Fruit fly (Drosophila melanogaster) whole organism, embryonic: Measurements from ENCODE around the gene brv3.

Experiments
- Adf1 ChIP-seq: fragments of 200-800 bp; sonication (Bioruptor generic); IDR thresholded peaks from 2 replicates; pipeline ENCODE4 v1.3.6; 2022; ENCODE audit warnings: missing biosample characterization, missing genetic modification characterization
- Bgb ChIP-seq: fragments of 200-800 bp; sonication (Bioruptor generic); IDR thresholded peaks from 2 replicates; pipeline ENCODE4 v1.3.6; 2022; ENCODE audit warnings: missing biosample characterization, missing genetic modification characterization; ENCODE audit not compliant: partially characterized antibody
- Bteb2 ChIP-seq: fragments of 200-800 bp; sonication (Bioruptor generic); optimal IDR thresholded peaks from 2 replicates; lab custom pipeline; 2016; ENCODE audit warnings: missing biosample characterization, missing genetic modification characterization
- CG10147 ChIP-seq: fragments of 200-800 bp; sonication (Bioruptor generic); optimal IDR thresholded peaks from 2 replicates; lab custom pipeline; 2019; ENCODE audit warnings: missing biosample characterization, mild to moderate bottlenecking, missing genetic modification characterization, moderate library complexity
- CG11398 ChIP-seq: fragments of 200-800 bp; sonication (Bioruptor generic); optimal IDR thresholded peaks from 2 replicates; lab custom pipeline; 2016; ENCODE audit warnings: missing biosample characterization, missing genetic modification characterization
- CG11695 ChIP-seq: fragments of 200-800 bp; sonication (Bioruptor generic); IDR thresholded peaks from 3 replicates; pipeline ENCODE4 v1.3.6; 2022; ENCODE audit warnings: missing biosample characterization, missing genetic modification characterization
- CG13624 ChIP-seq: fragments of 200-800 bp; sonication (Bioruptor generic); optimal IDR thresholded peaks from 2 replicates; lab custom pipeline; 2016; ENCODE audit warnings: missing biosample characterization, missing genetic modification characterization
- CG15514 ChIP-seq: fragments of 200-800 bp; sonication (Bioruptor generic); optimal IDR thresholded peaks from 3 replicates; lab custom pipeline; 2017; ENCODE audit warnings: missing biosample characterization, missing genetic modification characterization, mild to moderate bottlenecking, moderate library complexity, missing genetic modification reagents
- CG1647 ChIP-seq: fragments of 200-800 bp; sonication (Bioruptor generic); optimal IDR thresholded peaks from 3 replicates; lab custom pipeline; 2016; ENCODE audit warnings: missing biosample characterization, missing genetic modification characterization
- CG17802 ChIP-seq: fragments of 200-800 bp; sonication (Bioruptor generic); optimal IDR thresholded peaks from 2 replicates; lab custom pipeline; 2018; ENCODE audit warnings: missing biosample characterization, mild to moderate bottlenecking, missing genetic modification characterization, moderate library complexity
- CG1792 ChIP-seq: fragments of 200-800 bp; sonication (Bioruptor generic); optimal IDR thresholded peaks from 2 replicates; lab custom pipeline; 2016; ENCODE audit warnings: missing biosample characterization, missing genetic modification characterization
- CG18262 ChIP-seq: fragments of 200-800 bp; optimal IDR thresholded peaks from 3 replicates; lab custom pipeline; 2019; ENCODE audit warnings: missing biosample characterization, mild to moderate bottlenecking, missing genetic modification characterization, moderate library complexity
- CG31441 ChIP-seq: fragments of 200-800 bp; sonication (Bioruptor generic); IDR thresholded peaks from 2 replicates; pipeline ENCODE4 v1.3.6; 2022; ENCODE audit warnings: missing biosample characterization, missing genetic modification characterization
- CG3995 ChIP-seq: fragments of 200-800 bp; sonication (Bioruptor generic); optimal IDR thresholded peaks from 3 replicates; lab custom pipeline; 2016; ENCODE audit warnings: missing biosample characterization, missing genetic modification characterization
- CG4404 ChIP-seq: fragments of 200-800 bp; sonication (Bioruptor generic); IDR thresholded peaks from 2 replicates; pipeline ENCODE4 v1.3.6; 2022; ENCODE audit warnings: missing biosample characterization, missing genetic modification characterization
- CG4707 ChIP-seq: fragments of 200-800 bp; sonication (Bioruptor generic); optimal IDR thresholded peaks from 2 replicates; lab custom pipeline; 2018; ENCODE audit warnings: missing biosample characterization, mild to moderate bottlenecking, missing genetic modification characterization, moderate library complexity
- CG9609 ChIP-seq: fragments of 200-800 bp; sonication (Bioruptor generic); optimal IDR thresholded peaks from 3 replicates; lab custom pipeline; 2016; ENCODE audit warnings: missing biosample characterization, missing genetic modification characterization
- CG9797 ChIP-seq: fragments of 200-800 bp; sonication (Bioruptor generic); optimal IDR thresholded peaks from 3 replicates; lab custom pipeline; 2018; ENCODE audit warnings: missing biosample characterization, mild to moderate bottlenecking, missing genetic modification characterization
- Deaf1 ChIP-seq: fragments of 200-800 bp; optimal IDR thresholded peaks from 3 replicates; lab custom pipeline; 2019; ENCODE audit warnings: missing biosample characterization, mild to moderate bottlenecking, missing genetic modification characterization, moderate library complexity
- Dek ChIP-seq: fragments of 200-800 bp; sonication (Bioruptor generic); optimal IDR thresholded peaks from 3 replicates; lab custom pipeline; 2019; ENCODE audit warnings: missing biosample characterization, mild to moderate bottlenecking, missing genetic modification characterization, moderate library complexity
- Dref ChIP-seq: fragments of 200-800 bp; sonication (Bioruptor generic); IDR thresholded peaks from 2 replicates; pipeline ENCODE4 v1.3.6; 2022; ENCODE audit warnings: missing biosample characterization, missing genetic modification characterization
- Eip74EF ChIP-seq, 2 experiments: fragments of 200-800 bp in 1 of 2; fragments of >200 bp in 1 of 2; sonication (Bioruptor generic) in 1 of 2; optimal IDR thresholded peaks; 2 replicates each; lab custom pipeline; 2017 to 2019; ENCODE audit warnings: missing biosample characterization in 2 of 2, missing genetic modification characterization in 2 of 2, mild to moderate bottlenecking in 1 of 2, moderate library complexity in 1 of 2
- HHEX ChIP-seq: fragments of 200-800 bp; sonication (Bioruptor generic); optimal IDR thresholded peaks from 3 replicates; lab custom pipeline; 2017; ENCODE audit warnings: missing biosample characterization, mild to moderate bottlenecking, missing genetic modification characterization, missing genetic modification reagents
- Med ChIP-seq: fragments of 200-800 bp; sonication (Bioruptor generic); peaks from one replicate; lab custom pipeline; 2016; ENCODE audit warnings: missing biosample characterization, missing genetic modification characterization, mild to moderate bottlenecking, inconsistent platforms, moderate library complexity
- Mes4 ChIP-seq: fragments of 200-800 bp; sonication (Bioruptor generic); optimal IDR thresholded peaks from 2 replicates; lab custom pipeline; 2016; ENCODE audit warnings: missing biosample characterization, missing genetic modification characterization
- NFAT ChIP-seq: fragments of 200-800 bp; sonication (Bioruptor generic); IDR thresholded peaks from 2 replicates; pipeline ENCODE4 v1.3.6; 2022; ENCODE audit warnings: missing biosample characterization, missing genetic modification characterization
- Optix ChIP-seq: fragments of 200-800 bp; sonication (Bioruptor generic); IDR thresholded peaks from 3 replicates; pipeline ENCODE4 v1.3.6; 2022; ENCODE audit warnings: missing biosample characterization, missing genetic modification characterization
- Pdp1 ChIP-seq, 2 experiments: fragments of 200-800 bp; sonication (Bioruptor generic); optimal IDR thresholded peaks; 3 replicates each; lab custom pipeline; 2016; ENCODE audit warnings: missing biosample characterization in 2 of 2, missing genetic modification characterization in 2 of 2, mild to moderate bottlenecking in 1 of 2, moderate library complexity in 1 of 2
- Scr ChIP-seq: fragments of 200-800 bp; sonication (Bioruptor generic); IDR thresholded peaks from 2 replicates; pipeline ENCODE4 v1.3.6; 2022; ENCODE audit warnings: missing biosample characterization, missing genetic modification characterization; ENCODE audit not compliant: partially characterized antibody
- Six4 ChIP-seq: fragments of 200-800 bp; sonication (Bioruptor generic); optimal IDR thresholded peaks from 2 replicates; lab custom pipeline; 2016; ENCODE audit warnings: missing biosample characterization, missing genetic modification characterization
- Usf ChIP-seq: fragments of 200-800 bp; sonication (Bioruptor generic); optimal IDR thresholded peaks from 2 replicates; lab custom pipeline; 2017; ENCODE audit warnings: missing genotype, missing biosample characterization, missing genetic modification characterization
- amos ChIP-seq: fragments of 200-800 bp; sonication (Bioruptor generic); IDR thresholded peaks from 2 replicates; pipeline ENCODE4 v1.3.6; 2022; ENCODE audit warnings: missing biosample characterization, missing genetic modification characterization; ENCODE audit not compliant: partially characterized antibody
- bab2 ChIP-seq: fragments of 200-800 bp; sonication (Bioruptor generic); optimal IDR thresholded peaks from 2 replicates; lab custom pipeline; 2016; ENCODE audit warnings: missing biosample characterization, missing genetic modification characterization
- cato ChIP-seq: fragments of 200-800 bp; sonication (Bioruptor generic); optimal IDR thresholded peaks from 2 replicates; lab custom pipeline; 2016; ENCODE audit warnings: missing biosample characterization, missing genetic modification characterization, borderline replicate concordance
- cg ChIP-seq: fragments of 200-800 bp; sonication (Bioruptor generic); optimal IDR thresholded peaks from 3 replicates; lab custom pipeline; 2019; ENCODE audit warnings: missing biosample characterization, mild to moderate bottlenecking, missing genetic modification characterization, moderate library complexity
- chif ChIP-seq, 2 experiments: fragments of 200-800 bp; sonication (Bioruptor generic); optimal IDR thresholded peaks; 3 replicates each; lab custom pipeline; 2016; ENCODE audit warnings: missing biosample characterization in 2 of 2, missing genetic modification characterization in 2 of 2
- disco-r ChIP-seq: fragments of 200-800 bp; sonication (Bioruptor generic); optimal IDR thresholded peaks from 2 replicates; lab custom pipeline; 2016; ENCODE audit warnings: missing biosample characterization, missing genetic modification characterization
- dmrt11E ChIP-seq: fragments of 200-800 bp; sonication (Bioruptor generic); optimal IDR thresholded peaks from 3 replicates; lab custom pipeline; 2018; ENCODE audit warnings: missing biosample characterization, mild to moderate bottlenecking, missing genetic modification characterization, moderate library complexity
- eve ChIP-seq, 2 experiments: fragments of >200 bp; optimal IDR thresholded peaks; 2 replicates each; lab custom pipeline; 2017; ENCODE audit warnings: missing biosample characterization in 2 of 2, missing genetic modification characterization in 2 of 2
- gcm2 ChIP-seq: fragments of 200-800 bp; sonication (Bioruptor generic); optimal IDR thresholded peaks from 2 replicates; lab custom pipeline; 2016; ENCODE audit warnings: missing biosample characterization, missing genetic modification characterization
- gem ChIP-seq: fragments of 200-800 bp; sonication (Bioruptor generic); optimal IDR thresholded peaks from 2 replicates; lab custom pipeline; 2019; ENCODE audit warnings: missing biosample characterization, mild to moderate bottlenecking, missing genetic modification characterization, moderate library complexity
- hbn ChIP-seq: fragments of 200-800 bp; sonication (Bioruptor generic); IDR thresholded peaks from 2 replicates; pipeline ENCODE4 v1.3.6; 2022; ENCODE audit warnings: missing biosample characterization, missing genetic modification characterization; ENCODE audit not compliant: partially characterized antibody
- lilli ChIP-seq: fragments of 200-800 bp; sonication (Bioruptor generic); optimal IDR thresholded peaks from 3 replicates; lab custom pipeline; 2016; ENCODE audit warnings: missing biosample characterization, missing genetic modification characterization
- nau ChIP-seq: fragments of 200-800 bp; sonication (Bioruptor generic); optimal IDR thresholded peaks from 3 replicates; lab custom pipeline; 2017; ENCODE audit warnings: missing biosample characterization, mild to moderate bottlenecking, missing genetic modification characterization, missing genetic modification reagents
- salm ChIP-seq: fragments of 200-800 bp; sonication (Bioruptor generic); optimal IDR thresholded peaks from 2 replicates; lab custom pipeline; 2018; ENCODE audit warnings: missing biosample characterization, mild to moderate bottlenecking, missing genetic modification characterization
- sc ChIP-seq, 3 experiments: fragments of >200 bp in 2 of 3; fragments of 200-800 bp in 1 of 3; sonication (Bioruptor generic) in 1 of 3; optimal IDR thresholded peaks; 2 replicates in 2 of 3; 3 replicates in 1 of 3; lab custom pipeline; 2017; ENCODE audit warnings: mild to moderate bottlenecking in 1 of 3, missing biosample characterization in 1 of 3, missing genetic modification characterization in 1 of 3, missing genetic modification reagents in 1 of 3
- sqz ChIP-seq: fragments of 200-800 bp; sonication (Bioruptor generic); optimal IDR thresholded peaks from 3 replicates; lab custom pipeline; 2018; ENCODE audit warnings: missing biosample characterization, mild to moderate bottlenecking, missing genetic modification characterization
- sug ChIP-seq: fragments of 200-800 bp; optimal IDR thresholded peaks from 2 replicates; lab custom pipeline; 2019; ENCODE audit warnings: missing biosample characterization, mild to moderate bottlenecking, missing genetic modification characterization, moderate library complexity
- z ChIP-seq: fragments of 200-800 bp; sonication (Bioruptor generic); IDR thresholded peaks from 3 replicates; pipeline ENCODE4 v1.3.6; 2022; ENCODE audit warnings: missing biosample characterization, missing genetic modification characterization

brv3 gene

dm6 chrX:2593753-2594096 is 30.6 kb downstream of the brv3 start (continued):
- no peak for TF ChIP-seq cg (GFP tag; lab: Kevin White, UChicago)
- peak; percentile 92 for TF ChIP-seq CG9609 (GFP tag; lab: Kevin White, UChicago)
- peak; percentile 73 for TF ChIP-seq CG10147 (GFP tag; lab: Kevin White, UChicago)
- TF ChIP-seq CG31441 (GFP tag; lab: Robert Waterston, UW) = peak; percentile 84; the same call in 1 of the 2 replicates
- TF ChIP-seq CG11695 (GFP tag; lab: Robert Waterston, UW) = peak; percentile 94
- peak; percentile 75 for TF ChIP-seq CG3995
- peak; percentile 40 for TF ChIP-seq Dref (GFP tag; lab: Robert Waterston, UW)
- peak; percentile 64 for TF ChIP-seq disco-r (GFP tag; lab: Kevin White, UChicago)
- peak in 1 of 2 experiments; percentile 79 for TF ChIP-seq Eip74EF (GFP tag; optimal IDR thresholded peaks at IDR 0.05; lab: Kevin White, UChicago)
- peak; percentile 18 for TF ChIP-seq CG9797 (GFP tag; lab: Kevin White, UChicago)
- peak; percentile 90 for TF ChIP-seq CG15514 (GFP tag; lab: Kevin White, UChicago)
- peak; percentile 53 for TF ChIP-seq CG17802 (tag; lab: Kevin White, UChicago)
- peak; percentile 65 for TF ChIP-seq salm (tag; lab: Kevin White, UChicago)
- TF ChIP-seq Scr (GFP tag; lab: Robert Waterston, UW) = no peak
- peak; percentile 85 for TF ChIP-seq Adf1
- no peak for TF ChIP-seq hbn (GFP tag; lab: Robert Waterston, UW)
- peak; percentile 64 for TF ChIP-seq CG4707 (GFP tag; lab: Kevin White, UChicago)
- peak; percentile 75 for TF ChIP-seq CG18262 (tag; lab: Kevin White, UChicago)
- peak; percentile 82 for TF ChIP-seq Usf (GFP tag; lab: Kevin White, UChicago)
- TF ChIP-seq eve (GFP tag; optimal IDR thresholded peaks at IDR 0.05; lab: Kevin White, UChicago) = no peak
- peak; percentile 96 for TF ChIP-seq NFAT
- peak; percentile 64 for TF ChIP-seq Mes4
- TF ChIP-seq z (GFP tag; lab: Robert Waterston, UW) = peak; percentile 52; the same call in 1 of the 3 replicates
- TF ChIP-seq sqz (GFP tag; lab: Kevin White, UChicago) = peak; percentile 67
- peak; percentile 80 for TF ChIP-seq CG11398 (GFP tag; lab: Kevin White, UChicago)
- peak; percentile 51 for TF ChIP-seq dmrt11E (tag; lab: Kevin White, UChicago)
- peak; percentile 86 for TF ChIP-seq CG1647 (GFP tag; lab: Kevin White, UChicago)
- TF ChIP-seq gcm2 (GFP tag; lab: Kevin White, UChicago) = peak; percentile 69
- peak; percentile 75 for TF ChIP-seq cato
- peak; percentile 89 for TF ChIP-seq CG1792 (GFP tag; lab: Kevin White, UChicago)
- peak; percentile 87 for TF ChIP-seq gem (tag; lab: Kevin White, UChicago)
- peak; percentile 99 for TF ChIP-seq Med
- peak; percentile 76 for TF ChIP-seq Bteb2
- TF ChIP-seq Pdp1 (GFP tag; optimal IDR thresholded peaks at IDR 0.05; lab: Kevin White, UChicago) = peak; percentile 88 to 95
- no peak for TF ChIP-seq amos (GFP tag; lab: Robert Waterston, UW)
- peak; percentile 88 for TF ChIP-seq CG4404 (GFP tag; lab: Robert Waterston, UW)
- peak; percentile 92 for TF ChIP-seq HHEX (GFP tag; lab: Kevin White, UChicago)
- TF ChIP-seq sug (tag; lab: Kevin White, UChicago) = peak; percentile 99
- peak; percentile 86 to 87 for TF ChIP-seq chif (GFP tag; optimal IDR thresholded peaks at IDR 0.05; lab: Kevin White, UChicago)
- no peak for TF ChIP-seq nau (GFP tag; lab: Kevin White, UChicago)
- peak; percentile 96 for TF ChIP-seq lilli (GFP tag; lab: Kevin White, UChicago)
- TF ChIP-seq Optix (GFP tag; lab: Robert Waterston, UW) = peak; percentile 93
- TF ChIP-seq sc (optimal IDR thresholded peaks at IDR 0.05; lab: Kevin White, UChicago) = no peak
- TF ChIP-seq sc (GFP tag; optimal IDR thresholded peaks at IDR 0.05; lab: Kevin White, UChicago) = peak; percentile 61
- peak; percentile 90 for TF ChIP-seq bab2 (GFP tag; lab: Kevin White, UChicago)
- TF ChIP-seq Dek = peak; percentile 89
- TF ChIP-seq Deaf1 (tag; lab: Kevin White, UChicago) = peak; percentile 69
- TF ChIP-seq Bgb = no peak
- TF ChIP-seq CG13624 = peak; percentile 94
- TF ChIP-seq Six4 (GFP tag; lab: Kevin White, UChicago) = peak; percentile 91
